Fruit fly (Drosophila melanogaster): ENCODE results near the gene Nse4.

Nse4 gene

DNA sequence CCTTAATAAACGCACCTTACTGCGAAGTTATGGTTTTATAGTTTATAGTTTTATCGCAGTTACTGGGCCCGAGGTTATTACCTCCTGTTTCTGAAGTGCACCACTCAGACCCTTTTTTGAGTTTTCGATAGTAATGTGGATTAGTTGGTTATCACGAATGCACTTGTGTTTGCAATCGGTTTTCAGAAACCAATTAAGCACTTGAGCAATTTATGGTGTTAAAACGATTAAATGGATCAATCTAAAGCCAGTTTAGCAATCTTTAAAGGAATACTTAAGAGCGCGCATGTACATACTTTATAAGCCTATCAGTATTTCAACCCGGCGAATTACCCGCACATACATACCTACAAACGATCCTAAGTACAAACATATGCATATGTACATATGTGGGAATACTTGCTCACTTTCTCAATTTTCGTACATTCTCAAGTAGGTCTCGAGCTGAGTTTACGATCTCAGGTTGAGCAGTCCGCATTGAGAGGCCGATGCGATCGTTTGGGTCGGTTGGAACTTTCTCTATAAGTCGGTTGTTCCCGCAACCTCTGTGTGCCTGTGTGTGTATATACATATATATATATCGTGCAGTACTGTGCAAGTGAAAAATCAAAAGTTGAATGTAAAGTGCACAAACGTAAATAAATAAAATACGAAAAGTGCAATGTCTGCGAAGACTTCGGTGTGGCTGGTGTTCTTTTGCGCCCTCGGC is 18.1 kb downstream of the Nse4 start, which contains the start of the genes LManI and LManII:
TSS of gene LManI (minus strand) at position 51 of the 709 bp plus-strand sequence.
TSS of gene LManII (plus strand) at position 468 of the 709 bp plus-strand sequence.
- TF ChIP-seq Sin3A (optimal IDR thresholded peaks at IDR 0.05) (no peak), ttk (optimal IDR thresholded peaks at IDR 0.05) (no peak), psq (optimal IDR thresholded peaks at IDR 0.05) (no peak), Myc (optimal IDR thresholded peaks at IDR 0.05) (no peak), insv (optimal IDR thresholded peaks at IDR 0.05) (no peak), h (optimal IDR thresholded peaks at IDR 0.05) (no peak)

- TF ChIP-seq Myc (optimal IDR thresholded peaks at IDR 0.05), result no peak
- TF ChIP-seq ttk (optimal IDR thresholded peaks at IDR 0.05), result no peak
- TF ChIP-seq insv (optimal IDR thresholded peaks at IDR 0.05), result no peak
- no peak for TF ChIP-seq h (optimal IDR thresholded peaks at IDR 0.05)
- no peak for TF ChIP-seq psq (optimal IDR thresholded peaks at IDR 0.05)
- TF ChIP-seq Sin3A (optimal IDR thresholded peaks at IDR 0.05), result no peak
These were observed 19.7 kb downstream of the Nse4 start for dm6 chr2L:10458979-10459378.

DNA sequence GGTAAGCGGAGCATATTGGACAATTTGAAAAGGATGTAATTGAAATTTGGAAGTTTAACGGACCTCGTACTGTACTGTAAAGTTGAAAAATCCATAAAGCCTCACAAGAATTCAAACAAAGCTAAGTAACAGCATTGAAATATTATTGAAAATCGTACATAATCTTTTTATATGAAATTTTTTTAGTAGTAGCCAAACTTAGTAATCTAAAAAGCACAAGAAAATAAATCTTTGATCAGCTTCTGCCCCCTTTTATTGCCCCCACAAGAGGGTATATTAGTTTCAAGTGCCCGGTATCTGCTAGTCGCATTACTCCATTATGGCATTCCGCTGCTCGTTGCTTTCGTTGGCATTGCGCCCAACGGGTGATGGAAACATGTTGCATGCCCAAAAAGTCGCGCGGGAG is 27.6 kb downstream of the Nse4 start:
- TF ChIP-seq h (optimal IDR thresholded peaks at IDR 0.05), result no peak
- TF ChIP-seq ttk (optimal IDR thresholded peaks at IDR 0.05), result no peak

- TF ChIP-seq ttk (optimal IDR thresholded peaks at IDR 0.05) (no peak), Sin3A (optimal IDR thresholded peaks at IDR 0.05) (no peak), psq (optimal IDR thresholded peaks at IDR 0.05) (no peak), h (optimal IDR thresholded peaks at IDR 0.05) (no peak), Myc (optimal IDR thresholded peaks at IDR 0.05) (no peak), insv (optimal IDR thresholded peaks at IDR 0.05) (no peak)
These were observed 29.1 kb downstream of the Nse4 start for dm6 chr2L:10468388-10468787.

DNA sequence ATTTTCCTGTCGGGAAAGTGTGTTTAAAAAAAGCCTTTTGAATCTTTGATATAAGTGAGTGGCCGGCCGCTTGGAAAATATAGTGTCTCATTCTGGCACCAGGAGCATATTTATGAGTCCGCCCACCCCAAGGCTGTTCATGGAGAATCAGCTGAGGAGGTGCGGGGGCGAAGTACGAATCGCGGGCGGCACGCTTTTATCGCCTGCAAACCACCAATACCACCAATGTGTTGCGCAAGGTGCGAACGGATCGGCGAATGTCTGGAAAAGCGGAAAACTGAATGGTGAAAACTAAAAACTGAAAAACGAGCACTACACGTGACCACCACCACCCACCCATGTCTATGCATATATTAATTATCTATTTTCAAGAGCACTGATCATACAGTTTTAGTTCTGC is 29.7 kb downstream of the Nse4 start:
- no peak for TF ChIP-seq psq (optimal IDR thresholded peaks at IDR 0.05)
- TF ChIP-seq Myc (optimal IDR thresholded peaks at IDR 0.05), result no peak
- no peak for TF ChIP-seq ttk (optimal IDR thresholded peaks at IDR 0.05)
- TF ChIP-seq Sin3A (optimal IDR thresholded peaks at IDR 0.05), result no peak
- no peak for TF ChIP-seq insv (optimal IDR thresholded peaks at IDR 0.05)
- TF ChIP-seq h (optimal IDR thresholded peaks at IDR 0.05), result no peak

- TF ChIP-seq h (optimal IDR thresholded peaks at IDR 0.05) (no peak), psq (optimal IDR thresholded peaks at IDR 0.05) (no peak), Sin3A (optimal IDR thresholded peaks at IDR 0.05) (no peak), Myc (optimal IDR thresholded peaks at IDR 0.05) (no peak), insv (optimal IDR thresholded peaks at IDR 0.05) (no peak), ttk (optimal IDR thresholded peaks at IDR 0.05) (no peak)
These were observed 31.0 kb downstream of the Nse4 start for dm6 chr2L:10470211-10470610.

- no peak for TF ChIP-seq Sin3A (optimal IDR thresholded peaks at IDR 0.05)
- no peak for TF ChIP-seq insv (optimal IDR thresholded peaks at IDR 0.05)
- TF ChIP-seq ttk (optimal IDR thresholded peaks at IDR 0.05), result no peak
- no peak for TF ChIP-seq Myc (optimal IDR thresholded peaks at IDR 0.05)
- TF ChIP-seq h (optimal IDR thresholded peaks at IDR 0.05), result no peak
- TF ChIP-seq psq (optimal IDR thresholded peaks at IDR 0.05), result no peak
These were observed 33.0 kb downstream of the Nse4 start for dm6 chr2L:10472257-10472656.

dm6 chr2L:10474268-10474678 is 35.0 kb downstream of the Nse4 start, which contains the start of gene RluA-1:
TSS of gene RluA-1 (minus strand) at chr2L:10474349.
- TF ChIP-seq ttk (optimal IDR thresholded peaks at IDR 0.05) (no peak), Sin3A (optimal IDR thresholded peaks at IDR 0.05) (no peak), Myc (optimal IDR thresholded peaks at IDR 0.05) (no peak), psq (optimal IDR thresholded peaks at IDR 0.05) (no peak), insv (optimal IDR thresholded peaks at IDR 0.05) (no peak), h (optimal IDR thresholded peaks at IDR 0.05) (no peak)

DNA sequence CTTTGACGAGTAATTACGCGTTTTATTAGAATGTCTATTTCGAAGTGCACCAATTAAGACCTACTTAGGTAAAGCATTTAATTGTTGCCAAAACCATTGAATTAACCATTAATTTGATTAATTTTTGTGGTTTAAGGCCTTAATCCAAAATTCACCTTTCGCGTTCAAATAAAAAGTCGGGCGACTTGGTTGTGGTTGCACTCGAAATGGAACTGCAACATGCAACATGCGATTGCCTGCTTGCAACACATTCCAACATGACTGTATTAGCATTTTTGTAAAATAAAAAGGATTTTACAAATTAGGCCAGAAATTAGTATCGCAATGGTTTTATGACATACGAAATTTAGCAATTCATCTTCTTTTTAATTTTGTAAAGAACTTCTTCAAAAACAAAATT is 35.6 kb downstream of the Nse4 start:
- TF ChIP-seq psq (optimal IDR thresholded peaks at IDR 0.05) (no peak), Myc (optimal IDR thresholded peaks at IDR 0.05) (no peak)

dm6 chr2L:10476879-10477278 is 37.6 kb downstream of the Nse4 start, which contains the start of gene RluA-2:
TSS of gene RluA-2 (plus strand) at chr2L:10477073.
- TF ChIP-seq psq (optimal IDR thresholded peaks at IDR 0.05) (no peak), Sin3A (optimal IDR thresholded peaks at IDR 0.05) (no peak), h (optimal IDR thresholded peaks at IDR 0.05) (no peak), Myc (optimal IDR thresholded peaks at IDR 0.05) (no peak), insv (optimal IDR thresholded peaks at IDR 0.05) (no peak), ttk (optimal IDR thresholded peaks at IDR 0.05) (no peak)

DNA sequence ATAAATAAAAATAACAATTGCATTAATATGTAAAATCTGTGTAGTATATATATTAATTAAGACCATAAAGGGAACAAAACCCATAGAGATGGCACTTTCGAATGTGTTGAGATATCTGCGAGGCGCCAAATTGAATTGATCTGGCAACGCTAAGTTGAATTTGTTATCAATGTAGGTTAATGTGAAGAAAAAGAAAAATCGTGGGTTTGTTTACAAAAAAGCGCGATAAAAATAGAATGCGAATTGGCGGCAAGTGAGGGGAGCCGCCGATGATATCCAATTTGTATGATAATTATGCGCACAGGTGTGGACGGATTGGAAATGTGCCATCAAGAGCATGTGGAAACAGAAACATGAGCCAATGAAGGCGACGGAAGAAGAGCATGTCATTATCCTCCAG is 40.6 kb downstream of the Nse4 start:
- TF ChIP-seq Myc (optimal IDR thresholded peaks at IDR 0.05) (no peak), psq (optimal IDR thresholded peaks at IDR 0.05) (no peak), ttk (optimal IDR thresholded peaks at IDR 0.05) (no peak), insv (optimal IDR thresholded peaks at IDR 0.05) (no peak)

dm6 chr2L:10483073-10483472 is 43.8 kb downstream of the Nse4 start, which contains the start of gene Grip75:
TSS of gene Grip75 (plus strand) at chr2L:10483295.
- TF ChIP-seq ttk (optimal IDR thresholded peaks at IDR 0.05) (no peak), insv (optimal IDR thresholded peaks at IDR 0.05) (no peak)

DNA sequence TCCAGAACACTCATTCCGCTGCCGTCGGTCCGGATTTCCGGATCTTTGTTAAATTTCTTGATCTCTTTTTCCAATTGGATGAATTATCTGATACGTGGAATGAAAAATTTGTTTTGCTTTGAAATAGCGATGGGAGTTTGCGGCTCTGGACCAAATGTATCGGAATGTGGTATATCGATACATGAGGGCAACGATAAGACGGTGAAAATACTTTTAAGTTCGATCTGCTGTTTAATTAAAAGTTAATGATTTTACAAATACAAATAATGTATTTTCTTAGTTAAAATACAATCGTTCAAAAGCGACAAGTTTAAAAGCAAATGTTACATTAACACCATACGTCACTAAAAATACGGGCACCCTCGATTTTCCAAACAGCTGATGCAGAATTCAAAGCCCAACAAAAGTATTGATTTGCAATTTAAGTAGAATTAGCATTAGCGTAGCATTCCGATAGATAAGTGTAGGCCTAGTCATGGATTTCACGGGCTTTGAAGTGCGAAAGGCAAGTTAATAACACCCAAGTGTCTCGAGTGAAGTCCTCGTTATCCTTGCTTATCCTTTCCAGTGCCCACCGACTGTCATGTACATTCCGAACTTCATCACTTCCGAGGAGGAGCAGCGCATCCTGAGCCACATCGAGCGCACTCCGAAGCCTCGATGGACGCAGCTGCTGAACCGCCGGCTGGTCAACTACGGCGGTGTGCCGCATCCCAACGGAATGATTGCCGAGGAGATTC is 49.4 kb downstream of the Nse4 start, which contains the start of the genes Cog4 and CG6144:
TSS of gene Cog4 (minus strand) at position 139 of the 740 bp plus-strand sequence.
TSS of gene CG6144 (plus strand) at position 211 of the 740 bp plus-strand sequence.
- TF ChIP-seq psq (optimal IDR thresholded peaks at IDR 0.05) (no peak), h (optimal IDR thresholded peaks at IDR 0.05) (no peak), insv (optimal IDR thresholded peaks at IDR 0.05) (no peak), Sin3A (optimal IDR thresholded peaks at IDR 0.05) (no peak), ttk (optimal IDR thresholded peaks at IDR 0.05) (no peak)

Data from Kc167 (cell line).